Fruit fly (Drosophila melanogaster): Measurements from ENCODE around the gene Ccp84Af.

Gene Ccp84Af

dm6 chr3R:6640932-6641331, 49.1 kb downstream of the Ccp84Af start, which contains the start of gene CG31286:
Gene CG31286, plus strand, starts transcription at chr3R:6641232.
- no peak for TF ChIP-seq CTCF (optimal IDR thresholded peaks at IDR 0.05)
- TF ChIP-seq CG8478 (optimal IDR thresholded peaks at IDR 0.05): no peak

All from S2 (cell line).